Worm (Caenorhabditis elegans) whole organism, L3 larva: ENCODE measurements around the gene srg-36.

Experiments used
- aly-2 ChIP-seq: fragments of 150-350 bp; optimal IDR thresholded peaks from 2 replicates; lab custom pipeline; 2014; ENCODE audit warnings: missing biosample characterization, missing genetic modification characterization
- eor-1 ChIP-seq, 2 experiments: fragments of 150-350 bp; optimal IDR thresholded peaks; 2 replicates each; lab custom pipeline; 2014 to 2018; ENCODE audit warnings: missing biosample characterization in 2 of 2, missing genetic modification characterization in 2 of 2
- nhr-23 ChIP-seq: fragments of 150-350 bp; optimal IDR thresholded peaks from 2 replicates; lab custom pipeline; 2014; ENCODE audit warnings: missing biosample characterization, missing genetic modification reagents, missing genetic modification characterization
- nhr-28 ChIP-seq: fragments of 150-350 bp; optimal IDR thresholded peaks from 2 replicates; lab custom pipeline; 2014; ENCODE audit warnings: missing biosample characterization, missing genetic modification characterization
- nhr-76 ChIP-seq: fragments of 150-350 bp; sonication (generic microtip); optimal IDR thresholded peaks from 5 replicates; lab custom pipeline; 2014; ENCODE audit warnings: missing biosample characterization, missing genetic modification characterization
- nhr-77 ChIP-seq: fragments of 150-350 bp; optimal IDR thresholded peaks from 2 replicates; lab custom pipeline; 2014; ENCODE audit warnings: missing biosample characterization, missing genetic modification characterization
- pqm-1 ChIP-seq: fragments of 150-350 bp; optimal IDR thresholded peaks from 2 replicates; lab custom pipeline; 2017; ENCODE audit warnings: missing biosample characterization, missing genetic modification characterization, inconsistent platforms
- snpc-4 ChIP-seq: fragments of 150-350 bp; optimal IDR thresholded peaks from 2 replicates; lab custom pipeline; 2014; ENCODE audit warnings: missing biosample characterization, missing genetic modification characterization
- unc-62 ChIP-seq: fragments of 150-350 bp; sonication (generic microtip); optimal IDR thresholded peaks from 4 replicates; lab custom pipeline; 2014; ENCODE audit warnings: missing biosample characterization, missing genetic modification reagents, missing genetic modification characterization

DNA sequence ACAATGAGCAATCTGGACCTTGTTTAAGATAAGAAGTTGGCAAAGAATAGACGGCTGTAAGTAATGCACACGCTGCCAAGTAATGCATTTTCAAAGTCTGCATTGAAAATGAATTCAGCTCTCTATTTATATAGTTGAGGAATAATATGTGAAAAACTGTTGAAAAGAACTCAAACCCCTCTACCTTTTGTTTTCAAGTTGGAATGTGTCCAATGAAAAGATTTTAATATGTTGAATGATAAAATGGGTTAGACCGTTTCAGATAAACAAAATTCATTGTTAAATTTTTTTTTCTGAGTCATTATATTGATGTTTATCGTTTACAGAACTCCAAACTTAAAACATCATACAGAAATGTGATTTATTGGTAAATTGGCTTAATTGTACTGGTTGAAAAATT lies 29.2 kb upstream of the srg-36 start, which contains the start of gene E02H4.8:
- TF ChIP-seq nhr-28 (tag; lab: Kevin White, UChicago) (no peak), nhr-23 (no peak), aly-2 (tag; lab: Kevin White, UChicago) (no peak), nhr-77 (tag; lab: Kevin White, UChicago) (no peak), nhr-76 (tag; lab: Kevin White, UChicago) (no peak), pqm-1 (tag; lab: Kevin White, UChicago) (no peak), unc-62 (GFP tag; lab: Kevin White, UChicago) (no peak), eor-1 (tag; optimal IDR thresholded peaks at IDR 0.05; lab: Kevin White, UChicago) (no peak), snpc-4 (no peak)
